Worm (Caenorhabditis elegans) whole organism, late embryonic: Measurements from ENCODE around the gene Y17D7C.2.

Source experiments
- K09A11.1 ChIP-seq: sonication (generic microtip); optimal IDR thresholded peaks from 2 replicates; lab custom pipeline; 2017; ENCODE audit warnings: antibody characterized with exemption, mild to moderate bottlenecking, missing genetic modification characterization, missing compliant biosample characterization; ENCODE audit not compliant: insufficient read depth
- ceh-14 ChIP-seq: sonication (generic microtip); optimal IDR thresholded peaks from 2 replicates; lab custom pipeline; 2016; ENCODE audit warnings: missing genotype, missing genetic modification characterization, missing compliant biosample characterization
- ceh-48 ChIP-seq: sonication (generic microtip); optimal IDR thresholded peaks from 2 replicates; lab custom pipeline; 2016; ENCODE audit warnings: missing genetic modification characterization, inconsistent platforms, missing compliant biosample characterization
- che-1 ChIP-seq: sonication (generic microtip); optimal IDR thresholded peaks from 2 replicates; lab custom pipeline; 2016; ENCODE audit warnings: mild to moderate bottlenecking, missing genetic modification characterization, missing compliant biosample characterization
- nhr-11 ChIP-seq: fragments of 150-350 bp; optimal IDR thresholded peaks from 2 replicates; lab custom pipeline; 2014; ENCODE audit warnings: missing biosample characterization, missing genetic modification characterization
- pax-1 ChIP-seq: fragments of 150-350 bp; optimal IDR thresholded peaks from 2 replicates; lab custom pipeline; 2014; ENCODE audit warnings: missing biosample characterization, missing genetic modification characterization
- pha-4 ChIP-seq: fragments of 150-350 bp; optimal IDR thresholded peaks from 2 replicates; lab custom pipeline; 2018; ENCODE audit warnings: missing biosample characterization, missing genetic modification reagents, missing genetic modification characterization
- pqm-1 ChIP-seq: sonication (generic microtip); optimal IDR thresholded peaks from 2 replicates; lab custom pipeline; 2016; ENCODE audit warnings: missing genetic modification characterization, missing compliant biosample characterization
- unc-3 ChIP-seq, 2 experiments: fragments of 200-800 bp in 1 of 2; sonication (Bioruptor generic) in 1 of 2; sonication (generic microtip) in 1 of 2; conservative IDR thresholded peaks in 1 of 2; optimal IDR thresholded peaks in 1 of 2; 2 replicates each; pipeline versions ENCODE4 v1.3.6 to Lab custom; 2016 to 2022; ENCODE audit warnings: missing compliant biosample characterization in 2 of 2, missing genetic modification characterization in 2 of 2, missing genetic modification reagents in 1 of 2
- unc-86 ChIP-seq: sonication (generic microtip); optimal IDR thresholded peaks from 2 replicates; lab custom pipeline; 2016; ENCODE audit warnings: missing genetic modification characterization, missing compliant biosample characterization

DNA sequence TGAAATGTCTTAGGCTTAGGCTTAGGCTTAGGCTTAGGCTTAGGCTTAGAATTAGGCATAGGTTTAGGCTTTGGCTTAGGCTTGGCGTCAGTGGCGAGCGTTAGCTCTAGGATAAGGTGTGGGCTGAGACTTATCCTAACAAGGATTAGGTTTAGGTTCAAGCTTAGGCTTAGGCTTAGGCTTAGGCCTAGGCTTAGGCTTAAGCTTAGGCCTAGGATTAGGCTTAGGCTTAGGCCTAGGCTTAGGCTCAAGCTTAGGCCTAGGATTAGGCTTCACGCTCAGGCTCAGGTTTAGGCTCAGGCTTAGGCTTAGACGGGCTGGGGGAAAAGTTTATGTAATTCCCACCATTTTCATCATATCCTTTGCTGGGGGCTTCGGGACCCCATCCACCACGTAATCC, 14.2 kb upstream of the Y17D7C.2 start:
- TF ChIP-seq pha-4 (tag; lab: Kevin White, UChicago) (no peak), unc-86 (no peak), unc-3 (GFP tag; conservative IDR thresholded peaks at IDR 0.05; lab: Robert Waterston, UW) (no peak), unc-3 (tag; optimal IDR thresholded peaks at IDR 0.05; lab: Kevin White, UChicago) (no peak), ceh-14 (tag; lab: Kevin White, UChicago) (no peak), nhr-11 (no peak), pqm-1 (no peak), ceh-48 (tag; lab: Kevin White, UChicago) (no peak), pax-1 (no peak), che-1 (tag; lab: Kevin White, UChicago) (no peak), K09A11.1 (no peak)
